Fruit fly (Drosophila melanogaster) whole organism, prepupa: ENCODE data around the gene PGRP-LC.

Experiments
- CG16779 ChIP-seq: fragments of 200-800 bp; sonication (Bioruptor generic); optimal IDR thresholded peaks from 3 replicates; lab custom pipeline; 2017; ENCODE audit warnings: missing biosample characterization, mild to moderate bottlenecking, missing genetic modification characterization
- CG3032 ChIP-seq: fragments of 200-800 bp; optimal IDR thresholded peaks from 2 replicates; lab custom pipeline; 2019; ENCODE audit warnings: missing biosample characterization, mild to moderate bottlenecking, missing genetic modification characterization, moderate library complexity
- CG6808 ChIP-seq: fragments of 200-800 bp; sonication (Bioruptor generic); optimal IDR thresholded peaks from 3 replicates; lab custom pipeline; 2017; ENCODE audit warnings: missing biosample characterization, missing genetic modification characterization, mild to moderate bottlenecking, moderate library complexity, missing genetic modification reagents
- CG8119 ChIP-seq: fragments of 200-800 bp; sonication (Bioruptor generic); IDR thresholded peaks from 3 replicates; pipeline ENCODE4 v1.3.6; 2022; ENCODE audit warnings: missing biosample characterization, missing genetic modification characterization
- Eip93F ChIP-seq: fragments of 200-800 bp; sonication (Bioruptor generic); optimal IDR thresholded peaks from 2 replicates; lab custom pipeline; 2016; ENCODE audit warnings: missing biosample characterization, mild to moderate bottlenecking, missing genetic modification characterization
- Ets21C ChIP-seq: fragments of 200-800 bp; sonication (Bioruptor generic); optimal IDR thresholded peaks from 3 replicates; lab custom pipeline; 2016; ENCODE audit warnings: missing biosample characterization, missing genetic modification characterization
- Hr38 ChIP-seq: sonication (Bioruptor generic); optimal IDR thresholded peaks from 2 replicates; lab custom pipeline; 2016; ENCODE audit warnings: missing biosample characterization, missing genetic modification characterization
- Hr39 ChIP-seq: fragments of 200-800 bp; sonication (Bioruptor generic); optimal IDR thresholded peaks from 2 replicates; lab custom pipeline; 2016; ENCODE audit warnings: missing biosample characterization, missing genetic modification characterization
- Hr4 ChIP-seq: fragments of 200-800 bp; sonication (Bioruptor generic); optimal IDR thresholded peaks from 3 replicates; lab custom pipeline; 2016; ENCODE audit warnings: missing biosample characterization, missing genetic modification characterization
- Sox102F ChIP-seq: fragments of 200-800 bp; sonication (Bioruptor generic); optimal IDR thresholded peaks from 2 replicates; lab custom pipeline; 2016; ENCODE audit warnings: missing biosample characterization, mild to moderate bottlenecking, missing genetic modification characterization
- eg ChIP-seq: fragments of 200-800 bp; sonication (Bioruptor generic); IDR thresholded peaks from 3 replicates; pipeline ENCODE4 v1.3.6; 2022; ENCODE audit warnings: missing biosample characterization, missing genetic modification characterization

DNA sequence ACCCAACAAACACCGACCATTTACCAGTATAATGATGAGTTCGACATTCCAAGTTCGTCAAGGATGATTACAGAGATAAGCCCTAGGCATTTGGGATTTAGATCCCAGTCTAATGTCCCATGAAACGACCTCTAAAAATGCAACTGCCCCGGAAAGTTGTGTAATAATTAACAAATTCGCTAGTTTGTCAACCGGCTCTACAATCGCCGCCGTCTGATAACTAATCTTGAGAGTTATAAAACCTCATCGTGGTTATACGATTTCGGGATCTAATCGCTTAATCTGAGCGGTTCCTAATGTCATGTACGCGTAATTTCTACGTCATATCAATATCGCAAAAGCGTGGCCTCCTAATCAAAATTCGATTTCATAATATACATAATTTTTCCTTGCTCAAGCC, 16.9 kb downstream of the PGRP-LC start:
- TF ChIP-seq CG8119 = no peak
- TF ChIP-seq Sox102F = no peak
- TF ChIP-seq CG6808 = no peak
- no peak for TF ChIP-seq Eip93F
- TF ChIP-seq CG16779 (tag; lab: Kevin White, UChicago) = no peak
- TF ChIP-seq CG3032 = no peak
- no peak for TF ChIP-seq Ets21C
- no peak for TF ChIP-seq eg (GFP tag; lab: Robert Waterston, UW)
- TF ChIP-seq Hr38 (GFP tag; lab: Kevin White, UChicago) = no peak
- no peak for TF ChIP-seq Hr39
- no peak for TF ChIP-seq Hr4 (GFP tag; lab: Kevin White, UChicago)
